Worm (Caenorhabditis elegans) whole organism, L2 larva: Measurements from ENCODE around the gene C27B7.2.

Experiments
- C34F6.9 ChIP-seq: fragments of 150-350 bp; optimal IDR thresholded peaks from 2 replicates; lab custom pipeline; 2014; ENCODE audit warnings: missing biosample characterization, missing genetic modification characterization
- F13H6.1 ChIP-seq: sonication (generic microtip); optimal IDR thresholded peaks from 2 replicates; lab custom pipeline; 2016; ENCODE audit warnings: missing genetic modification characterization, missing compliant biosample characterization
- R02D3.7 ChIP-seq: fragments of 150-350 bp; optimal IDR thresholded peaks from 2 replicates; lab custom pipeline; 2014; ENCODE audit warnings: missing biosample characterization, missing genetic modification characterization
- ZK546.5 ChIP-seq: sonication (generic microtip); optimal IDR thresholded peaks from 2 replicates; lab custom pipeline; 2017; ENCODE audit warnings: missing biosample characterization, missing genetic modification characterization
- alr-1 ChIP-seq: fragments of 150-350 bp; optimal IDR thresholded peaks from 2 replicates; lab custom pipeline; 2014; ENCODE audit warnings: missing biosample characterization, missing genetic modification characterization
- aly-2 ChIP-seq: fragments of 150-350 bp; optimal IDR thresholded peaks from 2 replicates; lab custom pipeline; 2014; ENCODE audit warnings: missing biosample characterization, missing genetic modification characterization
- ama-1 ChIP-seq: fragments of 150-350 bp; optimal IDR thresholded peaks from 2 replicates; lab custom pipeline; 2018; ENCODE audit warnings: inconsistent platforms
- ceh-16 ChIP-seq: fragments of 150-350 bp; optimal IDR thresholded peaks from 2 replicates; lab custom pipeline; 2014; ENCODE audit warnings: missing biosample characterization, missing genetic modification characterization
- ceh-82 ChIP-seq: fragments of 150-350 bp; optimal IDR thresholded peaks from 2 replicates; lab custom pipeline; 2014; ENCODE audit warnings: missing biosample characterization, missing genetic modification characterization
- crh-2 ChIP-seq: sonication (generic microtip); optimal IDR thresholded peaks from 2 replicates; lab custom pipeline; 2017; ENCODE audit warnings: missing biosample characterization, missing genetic modification characterization
- egl-27 ChIP-seq: sonication (generic microtip); optimal IDR thresholded peaks from 3 replicates; lab custom pipeline; 2017; ENCODE audit warnings: missing biosample characterization, missing genetic modification reagents, missing genetic modification characterization
- elt-1 ChIP-seq: fragments of 150-350 bp; optimal IDR thresholded peaks from 2 replicates; lab custom pipeline; 2014; ENCODE audit warnings: missing biosample characterization, missing genetic modification characterization
- elt-3 ChIP-seq: sonication (generic microtip); optimal IDR thresholded peaks from 2 replicates; lab custom pipeline; 2017; ENCODE audit warnings: missing biosample characterization, missing genetic modification characterization
- fos-1 ChIP-seq: fragments of 150-350 bp; optimal IDR thresholded peaks from 2 replicates; lab custom pipeline; 2014; ENCODE audit warnings: missing biosample characterization, missing genetic modification characterization
- gmeb-1 ChIP-seq: fragments of 150-350 bp; optimal IDR thresholded peaks from 2 replicates; lab custom pipeline; 2014; ENCODE audit warnings: missing biosample characterization, missing genetic modification characterization
- lin-11 ChIP-seq: fragments of 150-350 bp; sonication (generic microtip); optimal IDR thresholded peaks from 2 replicates; lab custom pipeline; 2014; ENCODE audit warnings: missing biosample characterization, missing genetic modification characterization, inconsistent platforms, mixed read lengths
- lin-13 ChIP-seq: fragments of 150-350 bp; optimal IDR thresholded peaks from 2 replicates; lab custom pipeline; 2014; ENCODE audit warnings: missing biosample characterization, missing genetic modification reagents, missing genetic modification characterization
- lin-39 ChIP-seq: fragments of 150-350 bp; optimal IDR thresholded peaks from 2 replicates; lab custom pipeline; 2014; ENCODE audit warnings: missing biosample characterization, missing genetic modification reagents, missing genetic modification characterization
- lsy-2 ChIP-seq, 2 experiments: fragments of 150-350 bp in 1 of 2; sonication (generic microtip) in 1 of 2; optimal IDR thresholded peaks; 2 replicates each; lab custom pipeline; 2014 to 2017; ENCODE audit warnings: missing biosample characterization in 2 of 2, missing genetic modification characterization in 2 of 2
- mab-5 ChIP-seq: fragments of 150-350 bp; optimal IDR thresholded peaks from 2 replicates; lab custom pipeline; 2014; ENCODE audit warnings: missing biosample characterization, missing genetic modification characterization
- mbf-1 ChIP-seq: sonication (generic microtip); optimal IDR thresholded peaks from 2 replicates; lab custom pipeline; 2017; ENCODE audit warnings: missing biosample characterization, missing genetic modification characterization
- mdl-1 ChIP-seq, 2 experiments: fragments of 150-350 bp in 1 of 2; sonication (generic microtip) in 1 of 2; optimal IDR thresholded peaks; 2 replicates each; lab custom pipeline; 2017; ENCODE audit warnings: missing biosample characterization in 2 of 2, missing genetic modification characterization in 2 of 2
- nhr-11 ChIP-seq: fragments of 150-350 bp; optimal IDR thresholded peaks from 2 replicates; lab custom pipeline; 2014; ENCODE audit warnings: missing biosample characterization, missing genetic modification characterization
- nhr-12 ChIP-seq: fragments of 150-350 bp; optimal IDR thresholded peaks from 2 replicates; lab custom pipeline; 2014; ENCODE audit warnings: missing biosample characterization, missing genetic modification characterization
- nhr-129 ChIP-seq: fragments of 150-350 bp; optimal IDR thresholded peaks from 2 replicates; lab custom pipeline; 2014; ENCODE audit warnings: missing biosample characterization, missing genetic modification characterization
- nhr-21 ChIP-seq: fragments of 150-350 bp; optimal IDR thresholded peaks from 2 replicates; lab custom pipeline; 2014; ENCODE audit warnings: missing biosample characterization, missing genetic modification characterization
- nhr-23 ChIP-seq: fragments of 150-350 bp; optimal IDR thresholded peaks from 2 replicates; lab custom pipeline; 2014; ENCODE audit warnings: missing biosample characterization, missing genetic modification reagents, missing genetic modification characterization
- nhr-237 ChIP-seq: fragments of 150-350 bp; optimal IDR thresholded peaks from 2 replicates; lab custom pipeline; 2014; ENCODE audit warnings: missing biosample characterization, missing genetic modification characterization
- nhr-25 ChIP-seq: fragments of 150-350 bp; sonication (generic microtip); optimal IDR thresholded peaks from 3 replicates; lab custom pipeline; 2014; ENCODE audit warnings: missing biosample characterization, missing genetic modification characterization
- nhr-6 ChIP-seq: fragments of 150-350 bp; optimal IDR thresholded peaks from 2 replicates; lab custom pipeline; 2014; ENCODE audit warnings: missing biosample characterization, missing genetic modification characterization
- nhr-77 ChIP-seq: fragments of 150-350 bp; optimal IDR thresholded peaks from 2 replicates; lab custom pipeline; 2014; ENCODE audit warnings: missing biosample characterization, missing genetic modification characterization
- peb-1 ChIP-seq: fragments of 150-350 bp; optimal IDR thresholded peaks from 2 replicates; lab custom pipeline; 2014; ENCODE audit warnings: missing biosample characterization, missing genetic modification characterization
- sem-4 ChIP-seq: fragments of 150-350 bp; optimal IDR thresholded peaks from 2 replicates; lab custom pipeline; 2014; ENCODE audit warnings: missing biosample characterization, missing genetic modification reagents, missing genetic modification characterization
- skn-1 ChIP-seq: sonication (generic microtip); optimal IDR thresholded peaks from 2 replicates; lab custom pipeline; 2017; ENCODE audit warnings: missing biosample characterization, missing genetic modification characterization
- sma-3 ChIP-seq: sonication (generic microtip); optimal IDR thresholded peaks from 2 replicates; lab custom pipeline; 2016; ENCODE audit warnings: missing genetic modification reagents, missing genetic modification characterization, missing compliant biosample characterization
- sma-9 ChIP-seq, 2 experiments: fragments of 150-350 bp in 1 of 2; sonication (generic microtip) in 1 of 2; optimal IDR thresholded peaks; 2 replicates each; lab custom pipeline; 2014 to 2016; ENCODE audit warnings: missing genetic modification characterization in 2 of 2, mild to moderate bottlenecking in 1 of 2, missing biosample characterization in 1 of 2, missing compliant biosample characterization in 1 of 2, missing genetic modification reagents in 1 of 2, moderate library complexity in 1 of 2
- snpc-4 ChIP-seq: fragments of 150-350 bp; optimal IDR thresholded peaks from 2 replicates; lab custom pipeline; 2014; ENCODE audit warnings: missing biosample characterization, missing genetic modification characterization
- unc-39 ChIP-seq: fragments of 150-350 bp; optimal IDR thresholded peaks from 2 replicates; lab custom pipeline; 2014; ENCODE audit warnings: missing biosample characterization, missing genetic modification characterization
- unc-55 ChIP-seq: fragments of 150-350 bp; sonication (generic microtip); optimal IDR thresholded peaks from 3 replicates; lab custom pipeline; 2014; ENCODE audit warnings: missing biosample characterization, missing genetic modification reagents, missing genetic modification characterization
- unc-62 ChIP-seq: fragments of 150-350 bp; optimal IDR thresholded peaks from 2 replicates; lab custom pipeline; 2014; ENCODE audit warnings: missing biosample characterization, missing genetic modification reagents, missing genetic modification characterization
- zag-1 ChIP-seq: fragments of 150-350 bp; optimal IDR thresholded peaks from 2 replicates; lab custom pipeline; 2014; ENCODE audit warnings: missing biosample characterization, missing genetic modification characterization
- ztf-1 ChIP-seq: fragments of 200-800 bp; sonication (Bioruptor generic); conservative IDR thresholded peaks from 2 replicates; pipeline ENCODE4 v1.3.6; 2022; ENCODE audit warnings: missing genetic modification characterization, missing compliant biosample characterization
- ztf-11 ChIP-seq: sonication (generic microtip); optimal IDR thresholded peaks from 2 replicates; lab custom pipeline; 2017; ENCODE audit warnings: missing biosample characterization, missing genetic modification characterization
- ztf-4 ChIP-seq: fragments of 150-350 bp; optimal IDR thresholded peaks from 2 replicates; lab custom pipeline; 2014; ENCODE audit warnings: missing biosample characterization, missing genetic modification characterization

Gene C27B7.2

DNA sequence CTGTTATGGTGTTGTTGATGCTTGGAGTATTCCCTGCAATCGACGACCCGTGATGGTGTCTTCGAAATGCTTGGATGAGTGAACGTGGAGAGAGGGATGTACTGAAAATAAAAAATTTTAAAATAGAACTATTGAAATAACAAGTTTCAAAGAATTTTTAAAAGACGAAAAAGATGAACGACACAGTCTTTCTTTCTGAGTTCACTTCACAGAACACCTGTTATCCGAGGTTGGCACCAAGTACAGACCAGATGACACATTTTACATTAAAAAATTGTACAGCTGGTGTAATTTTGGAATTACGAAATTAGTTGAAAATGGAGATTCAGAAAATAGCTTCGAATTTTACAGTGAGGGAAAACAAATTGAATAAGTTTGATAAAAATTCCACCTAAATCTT lies 26.1 kb downstream of the C27B7.2 start, which contains the start of gene rap-1:
rap-1 (minus strand) TSS at position 101 of the 400 bp plus-strand sequence.
- TF ChIP-seq elt-3 (tag; lab: Kevin White, UChicago) (no peak), alr-1 (tag; lab: Kevin White, UChicago) (no peak), unc-62 (no peak), ZK546.5 (tag; lab: Kevin White, UChicago) (no peak), zag-1 (tag; lab: Kevin White, UChicago) (no peak), sma-3 (GFP tag; lab: Kevin White, UChicago) (no peak), sem-4 (no peak), mbf-1 (tag; lab: Kevin White, UChicago) (no peak), nhr-23 (tag; lab: Kevin White, UChicago) (no peak), gmeb-1 (tag; lab: Kevin White, UChicago) (no peak), mab-5 (tag; lab: Kevin White, UChicago) (no peak), ceh-16 (tag; lab: Kevin White, UChicago) (no peak), skn-1 (tag; lab: Kevin White, UChicago) (no peak), nhr-12 (no peak)

DNA sequence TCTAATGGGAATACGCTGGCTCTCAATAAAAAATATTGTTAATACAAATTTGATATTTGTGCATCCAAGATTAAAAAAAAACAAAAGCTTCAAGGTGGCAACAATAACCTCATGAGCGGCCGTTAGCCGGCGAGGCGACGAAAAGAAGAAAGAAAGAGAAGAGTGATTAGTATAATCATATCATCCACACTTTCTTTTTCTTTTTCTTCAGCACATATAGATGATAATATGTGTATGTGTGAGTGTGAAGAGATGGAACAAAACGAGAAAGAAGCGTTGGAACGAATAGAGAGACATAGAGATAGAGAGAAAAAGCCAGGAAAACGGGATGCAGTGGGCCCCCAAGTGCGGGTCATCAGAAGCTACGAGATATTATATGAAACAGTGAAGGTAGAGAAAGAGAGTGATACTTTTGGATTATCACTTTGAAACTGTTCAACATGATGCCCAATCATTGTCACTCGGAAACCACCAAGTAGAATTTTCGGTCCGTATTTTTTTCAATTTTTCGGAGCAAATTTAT lies 27.7 kb downstream of the C27B7.2 start:
- peak; percentile 4 for TF ChIP-seq crh-2 (tag; lab: Kevin White, UChicago)
- TF ChIP-seq nhr-129 (tag; lab: Kevin White, UChicago) = no peak
- no peak for TF ChIP-seq nhr-6 (tag; lab: Kevin White, UChicago)
- peak; percentile 28 for TF ChIP-seq C34F6.9 (tag; lab: Kevin White, UChicago)
- TF ChIP-seq fos-1 = peak; percentile 12
- no peak for TF ChIP-seq ama-1 (lab: Kevin White, UChicago)
- no peak for TF ChIP-seq nhr-237 (tag; lab: Kevin White, UChicago)
- TF ChIP-seq F13H6.1 (tag; lab: Kevin White, UChicago) = peak; percentile 38
- peak; percentile 28 for TF ChIP-seq sma-9 (GFP tag; optimal IDR thresholded peaks at IDR 0.05; lab: Kevin White, UChicago)
- TF ChIP-seq sma-9 (tag; optimal IDR thresholded peaks at IDR 0.05; lab: Kevin White, UChicago) = no peak
- no peak for TF ChIP-seq nhr-23 (tag; lab: Kevin White, UChicago)
- TF ChIP-seq unc-55 (GFP tag; lab: Kevin White, UChicago) = peak; percentile 6
- no peak for TF ChIP-seq mab-5 (tag; lab: Kevin White, UChicago)
- peak; percentile 13 for TF ChIP-seq nhr-21
- peak in 1 of 2 experiments; percentile 49 for TF ChIP-seq lsy-2 (tag; optimal IDR thresholded peaks at IDR 0.05; lab: Kevin White, UChicago)
- peak; percentile 29 for TF ChIP-seq lin-13 (GFP tag; lab: Kevin White, UChicago)

DNA sequence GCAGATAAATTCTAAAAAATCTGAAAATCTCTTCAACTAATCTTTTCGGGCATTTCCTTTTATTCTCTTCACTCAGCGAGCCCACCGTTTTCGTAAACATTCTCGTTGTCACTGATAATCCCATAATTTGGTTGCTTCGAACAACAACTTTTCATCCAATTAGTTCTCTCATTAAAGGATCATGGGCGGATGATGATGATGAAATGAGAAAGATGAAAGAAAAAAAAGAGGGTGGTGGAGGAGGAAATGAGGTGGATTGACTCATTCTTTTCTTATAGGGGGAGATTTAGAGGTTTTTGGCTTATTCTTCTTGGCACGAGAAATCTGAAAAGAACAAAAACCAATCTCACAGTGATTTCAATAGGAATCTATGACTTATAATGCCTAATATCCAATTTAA lies 28.5 kb downstream of the C27B7.2 start:
- TF ChIP-seq lin-11 (tag; lab: Kevin White, UChicago) = no peak
- peak; percentile 35 for TF ChIP-seq C34F6.9 (tag; lab: Kevin White, UChicago)
- TF ChIP-seq nhr-25 = no peak
- peak; percentile 14 for TF ChIP-seq fos-1
- no peak for TF ChIP-seq sma-3 (GFP tag; lab: Kevin White, UChicago)
- peak; percentile 0 for TF ChIP-seq sma-9 (GFP tag; optimal IDR thresholded peaks at IDR 0.05; lab: Kevin White, UChicago)
- TF ChIP-seq sma-9 (tag; optimal IDR thresholded peaks at IDR 0.05; lab: Kevin White, UChicago) = no peak

DNA sequence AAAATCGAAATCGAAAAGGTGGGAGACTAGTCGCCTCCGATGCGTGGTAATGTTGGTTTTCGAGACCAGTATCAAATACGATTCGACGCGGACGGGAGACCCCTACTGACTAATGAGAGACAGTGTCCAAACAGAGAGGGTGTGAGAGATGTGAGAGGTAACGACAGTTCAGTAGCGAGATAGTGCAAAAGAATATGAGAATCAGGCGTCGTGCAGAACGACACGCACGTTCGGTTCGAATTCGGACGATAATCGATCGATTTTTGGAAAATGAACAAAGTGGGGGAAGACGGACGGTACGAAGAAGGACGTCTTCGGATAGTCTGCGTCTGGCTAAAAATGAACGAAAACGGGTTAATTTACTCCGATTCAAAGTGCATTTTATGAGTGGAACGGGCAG lies 29.3 kb downstream of the C27B7.2 start, which contains the start of gene D1046.16:
D1046.16 (plus strand) TSS at position 195 of the 400 bp plus-strand sequence.
- TF ChIP-seq nhr-237 (tag; lab: Kevin White, UChicago) (no peak), zag-1 (tag; lab: Kevin White, UChicago) (no peak), lin-39 (tag; lab: Kevin White, UChicago) (no peak), C34F6.9 (tag; lab: Kevin White, UChicago) (no peak), crh-2 (tag; lab: Kevin White, UChicago) (peak; percentile 41), nhr-25 (peak; percentile 65), egl-27 (peak; percentile 7), sma-3 (GFP tag; lab: Kevin White, UChicago) (peak; percentile 44), fos-1 (peak; percentile 56), peb-1 (tag; lab: Kevin White, UChicago) (no peak), nhr-129 (tag; lab: Kevin White, UChicago) (peak; percentile 70), unc-39 (tag; lab: Kevin White, UChicago) (no peak), ceh-82 (tag; lab: Kevin White, UChicago) (no peak), R02D3.7 (tag; lab: Kevin White, UChicago) (no peak), lsy-2 (tag; optimal IDR thresholded peaks at IDR 0.05; lab: Kevin White, UChicago) (peak in 1 of 2 experiments; percentile 0), F13H6.1 (tag; lab: Kevin White, UChicago) (peak; percentile 55), gmeb-1 (tag; lab: Kevin White, UChicago) (no peak), elt-1 (tag; lab: Kevin White, UChicago) (no peak), nhr-77 (tag; lab: Kevin White, UChicago) (no peak), ama-1 (lab: Kevin White, UChicago) (no peak), nhr-11 (tag; lab: Kevin White, UChicago) (no peak), ZK546.5 (tag; lab: Kevin White, UChicago) (no peak), nhr-6 (tag; lab: Kevin White, UChicago) (no peak), mdl-1 (tag; optimal IDR thresholded peaks at IDR 0.05; lab: Kevin White, UChicago) (no peak), alr-1 (tag; lab: Kevin White, UChicago) (no peak), ceh-16 (tag; lab: Kevin White, UChicago) (no peak), unc-55 (GFP tag; lab: Kevin White, UChicago) (no peak), mab-5 (tag; lab: Kevin White, UChicago) (no peak), ztf-4 (tag; lab: Kevin White, UChicago) (no peak), snpc-4 (tag; lab: Kevin White, UChicago) (no peak), ztf-11 (tag; lab: Kevin White, UChicago) (no peak), ztf-1 (GFP tag; lab: Robert Waterston, UW) (no peak), aly-2 (tag; lab: Kevin White, UChicago) (no peak)
